Worm (Caenorhabditis elegans) whole organism, late embryonic: Measurements from ENCODE around the gene cah-1.

Experiments used
- F13H6.1 ChIP-seq: sonication (generic microtip); optimal IDR thresholded peaks from 2 replicates; lab custom pipeline; 2016; ENCODE audit warnings: missing genetic modification characterization, missing compliant biosample characterization
- K02D7.2 ChIP-seq: sonication (generic microtip); optimal IDR thresholded peaks from 2 replicates; lab custom pipeline; 2017; ENCODE audit warnings: mild to moderate bottlenecking, missing genetic modification characterization, missing compliant biosample characterization
- K09A11.1 ChIP-seq: sonication (generic microtip); optimal IDR thresholded peaks from 2 replicates; lab custom pipeline; 2017; ENCODE audit warnings: antibody characterized with exemption, mild to moderate bottlenecking, missing genetic modification characterization, missing compliant biosample characterization; ENCODE audit not compliant: insufficient read depth
- ahr-1 ChIP-seq: sonication (generic microtip); optimal IDR thresholded peaks from 2 replicates; lab custom pipeline; 2016; ENCODE audit warnings: missing genetic modification characterization, missing compliant biosample characterization
- ama-1 ChIP-seq: fragments of 150-350 bp; optimal IDR thresholded peaks from 2 replicates; lab custom pipeline; 2014
- ceh-14 ChIP-seq: sonication (generic microtip); optimal IDR thresholded peaks from 2 replicates; lab custom pipeline; 2016; ENCODE audit warnings: missing genotype, missing genetic modification characterization, missing compliant biosample characterization
- ceh-18 ChIP-seq: sonication (generic microtip); optimal IDR thresholded peaks from 2 replicates; lab custom pipeline; 2016; ENCODE audit warnings: missing genetic modification characterization, missing compliant biosample characterization
- ceh-22 ChIP-seq: sonication (generic microtip); optimal IDR thresholded peaks from 2 replicates; lab custom pipeline; 2017; ENCODE audit warnings: missing biosample characterization, missing genetic modification characterization
- ceh-24 ChIP-seq: sonication (generic microtip); optimal IDR thresholded peaks from 2 replicates; lab custom pipeline; 2016; ENCODE audit warnings: mild to moderate bottlenecking, missing genetic modification characterization, missing compliant biosample characterization
- ceh-30 ChIP-seq: fragments of 150-350 bp; optimal IDR thresholded peaks from 2 replicates; lab custom pipeline; 2014; ENCODE audit warnings: missing biosample characterization, missing genetic modification characterization
- ceh-45 ChIP-seq: fragments of 200-800 bp; sonication (Bioruptor generic); IDR thresholded peaks from 2 replicates; pipeline ENCODE4 v1.3.6; 2022; ENCODE audit warnings: missing genetic modification reagents, missing genetic modification characterization, missing compliant biosample characterization
- ceh-6 ChIP-seq: fragments of 200-800 bp; sonication (Bioruptor generic); optimal IDR thresholded peaks from 2 replicates; lab custom pipeline; 2018; ENCODE audit warnings: mild to moderate bottlenecking, missing genetic modification characterization, missing compliant biosample characterization
- ceh-9 ChIP-seq: sonication (generic microtip); optimal IDR thresholded peaks from 2 replicates; lab custom pipeline; 2016; ENCODE audit warnings: mild to moderate bottlenecking, missing genetic modification characterization, inconsistent platforms, missing compliant biosample characterization
- che-1 ChIP-seq: sonication (generic microtip); optimal IDR thresholded peaks from 2 replicates; lab custom pipeline; 2016; ENCODE audit warnings: mild to moderate bottlenecking, missing genetic modification characterization, missing compliant biosample characterization
- dve-1 ChIP-seq: sonication (generic microtip); optimal IDR thresholded peaks from 2 replicates; lab custom pipeline; 2017; ENCODE audit warnings: antibody characterized with exemption, mild to moderate bottlenecking, missing genetic modification characterization, missing compliant biosample characterization
- elt-2 ChIP-seq: sonication (generic microtip); optimal IDR thresholded peaks from 2 replicates; lab custom pipeline; 2016; ENCODE audit warnings: missing genetic modification reagents, missing genetic modification characterization, missing compliant biosample characterization
- gmeb-2 ChIP-seq: sonication (generic microtip); optimal IDR thresholded peaks from 2 replicates; lab custom pipeline; 2016; ENCODE audit warnings: missing genetic modification characterization, inconsistent platforms, missing compliant biosample characterization
- hlh-15 ChIP-seq: sonication (generic microtip); optimal IDR thresholded peaks from 2 replicates; lab custom pipeline; 2016; ENCODE audit warnings: missing genetic modification characterization, missing compliant biosample characterization
- hlh-30 ChIP-seq: sonication (generic microtip); optimal IDR thresholded peaks from 2 replicates; lab custom pipeline; 2017; ENCODE audit warnings: antibody characterized with exemption, missing genetic modification characterization, missing compliant biosample characterization; ENCODE audit not compliant: insufficient read depth
- hlh-6 ChIP-seq: sonication (generic microtip); optimal IDR thresholded peaks from 2 replicates; lab custom pipeline; 2016; ENCODE audit warnings: missing genotype, missing genetic modification characterization, missing compliant biosample characterization
- hlh-8 ChIP-seq: sonication (generic microtip); optimal IDR thresholded peaks from 2 replicates; lab custom pipeline; 2016; ENCODE audit warnings: missing genotype, missing genetic modification characterization, missing compliant biosample characterization
- lim-6 ChIP-seq: sonication (generic microtip); optimal IDR thresholded peaks from 2 replicates; lab custom pipeline; 2016; ENCODE audit warnings: missing genetic modification characterization, missing compliant biosample characterization
- madf-2 ChIP-seq: sonication (generic microtip); optimal IDR thresholded peaks from 2 replicates; lab custom pipeline; 2017; ENCODE audit warnings: missing genetic modification characterization, missing compliant biosample characterization
- nfya-1 ChIP-seq: sonication (generic microtip); optimal IDR thresholded peaks from 2 replicates; lab custom pipeline; 2017; ENCODE audit warnings: missing genetic modification characterization, mild to moderate bottlenecking, missing compliant biosample characterization, antibody characterized with exemption, moderate library complexity
- nhr-11 ChIP-seq: fragments of 150-350 bp; optimal IDR thresholded peaks from 2 replicates; lab custom pipeline; 2014; ENCODE audit warnings: missing biosample characterization, missing genetic modification characterization
- pag-3 ChIP-seq: sonication (generic microtip); optimal IDR thresholded peaks from 2 replicates; lab custom pipeline; 2016; ENCODE audit warnings: missing compliant biosample characterization, missing genetic modification characterization, borderline replicate concordance
- pqm-1 ChIP-seq: sonication (generic microtip); optimal IDR thresholded peaks from 2 replicates; lab custom pipeline; 2016; ENCODE audit warnings: missing genetic modification characterization, missing compliant biosample characterization
- pros-1 ChIP-seq: fragments of 150-350 bp; optimal IDR thresholded peaks from 2 replicates; lab custom pipeline; 2014; ENCODE audit warnings: missing biosample characterization, missing genetic modification reagents, missing genetic modification characterization
- rnt-1 ChIP-seq: sonication (generic microtip); optimal IDR thresholded peaks from 2 replicates; lab custom pipeline; 2016; ENCODE audit warnings: missing genetic modification characterization, missing compliant biosample characterization
- sdc-2 ChIP-seq: sonication (generic microtip); optimal IDR thresholded peaks from 2 replicates; lab custom pipeline; 2016; ENCODE audit warnings: missing genotype, missing genetic modification characterization, missing compliant biosample characterization
- sox-2 ChIP-seq: fragments of 200-800 bp; sonication (Bioruptor generic); IDR thresholded peaks from 2 replicates; pipeline ENCODE4 v1.3.6; 2022; ENCODE audit warnings: missing genetic modification reagents, missing genetic modification characterization, missing compliant biosample characterization
- sox-4 ChIP-seq: sonication (generic microtip); optimal IDR thresholded peaks from 2 replicates; lab custom pipeline; 2017; ENCODE audit warnings: mild to moderate bottlenecking, missing genetic modification characterization, inconsistent platforms, missing compliant biosample characterization
- tbx-7 ChIP-seq: sonication (generic microtip); optimal IDR thresholded peaks from 2 replicates; lab custom pipeline; 2016; ENCODE audit warnings: missing genotype, missing genetic modification characterization, missing compliant biosample characterization
- ttx-3 ChIP-seq: sonication (generic microtip); optimal IDR thresholded peaks from 2 replicates; lab custom pipeline; 2016; ENCODE audit warnings: missing genetic modification reagents, missing genetic modification characterization, missing compliant biosample characterization
- unc-42 ChIP-seq: sonication (generic microtip); optimal IDR thresholded peaks from 2 replicates; lab custom pipeline; 2016; ENCODE audit warnings: missing genotype, missing genetic modification characterization, missing compliant biosample characterization
- unc-86 ChIP-seq: sonication (generic microtip); optimal IDR thresholded peaks from 2 replicates; lab custom pipeline; 2016; ENCODE audit warnings: missing genetic modification characterization, missing compliant biosample characterization

cah-1 gene

ce11 chrIII:5119063-5119462 is 33.6 kb upstream of the cah-1 start:
- TF ChIP-seq K02D7.2 = no peak
- no peak for TF ChIP-seq hlh-6 (tag; lab: Kevin White, UChicago)
- TF ChIP-seq ama-1 (lab: Kevin White, UChicago) = no peak
- no peak for TF ChIP-seq ahr-1 (tag; lab: Kevin White, UChicago)
- no peak for TF ChIP-seq pag-3 (tag; lab: Kevin White, UChicago)
- TF ChIP-seq pqm-1 = no peak
- no peak for TF ChIP-seq ceh-18 (tag; lab: Kevin White, UChicago)
- no peak for TF ChIP-seq nhr-11 (tag; lab: Kevin White, UChicago)
- no peak for TF ChIP-seq unc-86 (tag; lab: Kevin White, UChicago)
- no peak for TF ChIP-seq lim-6 (tag; lab: Kevin White, UChicago)
- TF ChIP-seq, all 69 proteins: peak for 0

- TF ChIP-seq unc-86 (tag; lab: Kevin White, UChicago) (no peak), che-1 (tag; lab: Kevin White, UChicago) (no peak), gmeb-2 (no peak), ceh-30 (tag; lab: Kevin White, UChicago) (no peak), ceh-45 (GFP tag; lab: Robert Waterston, UW) (no peak), pqm-1 (no peak), tbx-7 (tag; lab: Kevin White, UChicago) (no peak), rnt-1 (tag; lab: Kevin White, UChicago) (no peak), ceh-9 (no peak), pag-3 (tag; lab: Kevin White, UChicago) (no peak), madf-2 (tag; lab: Kevin White, UChicago) (no peak), F13H6.1 (no peak), nfya-1 (tag; lab: Kevin White, UChicago) (no peak), pros-1 (no peak), unc-42 (no peak), hlh-8 (tag; lab: Kevin White, UChicago) (no peak), ceh-6 (no peak)
These were observed 27.6 kb upstream of the cah-1 start for ce11 chrIII:5112998-5113397.

- TF ChIP-seq hlh-30 (tag; lab: Kevin White, UChicago) (no peak), elt-2 (tag; lab: Kevin White, UChicago) (no peak), ttx-3 (tag; lab: Kevin White, UChicago) (no peak), ceh-14 (tag; lab: Kevin White, UChicago) (no peak)
- TF ChIP-seq, all 69 proteins: peak for 0
These were observed 27.0 kb upstream of the cah-1 start for ce11 chrIII:5112399-5112798.

ce11 chrIII:5109401-5109800 is 24.0 kb upstream of the cah-1 start, which contains the start of gene sax-2:
Gene sax-2, plus strand, starts transcription at chrIII:5109701.
- TF ChIP-seq hlh-8 (tag; lab: Kevin White, UChicago) = no peak
- TF ChIP-seq K09A11.1 (tag; lab: Kevin White, UChicago) = no peak
- TF ChIP-seq hlh-30 (tag; lab: Kevin White, UChicago) = no peak
- no peak for TF ChIP-seq pros-1
- no peak for TF ChIP-seq dve-1 (tag; lab: Kevin White, UChicago)
- no peak for TF ChIP-seq elt-2 (tag; lab: Kevin White, UChicago)
- TF ChIP-seq nfya-1 (tag; lab: Kevin White, UChicago) = no peak
- no peak for TF ChIP-seq sox-4
- no peak for TF ChIP-seq tbx-7 (tag; lab: Kevin White, UChicago)
- TF ChIP-seq ceh-30 (tag; lab: Kevin White, UChicago) = no peak
- no peak for TF ChIP-seq hlh-15 (tag; lab: Kevin White, UChicago)
- TF ChIP-seq ttx-3 (tag; lab: Kevin White, UChicago) = no peak
- TF ChIP-seq sdc-2 (tag; lab: Kevin White, UChicago) = no peak
- no peak for TF ChIP-seq ceh-6
- no peak for TF ChIP-seq ceh-22 (tag; lab: Kevin White, UChicago)
- TF ChIP-seq ceh-24 (tag; lab: Kevin White, UChicago) = no peak
- no peak for TF ChIP-seq madf-2 (tag; lab: Kevin White, UChicago)
- TF ChIP-seq sox-2 (GFP tag; lab: Robert Waterston, UW) = no peak
- no peak for TF ChIP-seq ama-1 (lab: Kevin White, UChicago)
